Fruit fly (Drosophila melanogaster) Kc167 (cell line): ENCODE measurements around the gene Cdc6.

Source experiments
- Myc ChIP-seq: fragments of >200 bp; optimal IDR thresholded peaks from 2 replicates; lab custom pipeline; 2017; ENCODE audit warnings: missing external identifiers
- Sin3A ChIP-seq: fragments of >200 bp; optimal IDR thresholded peaks from 2 replicates; lab custom pipeline; 2018; ENCODE audit warnings: missing external identifiers
- h ChIP-seq: fragments of >200 bp; optimal IDR thresholded peaks from 3 replicates; lab custom pipeline; 2018; ENCODE audit warnings: missing external identifiers
- insv ChIP-seq: fragments of >200 bp; optimal IDR thresholded peaks from 3 replicates; lab custom pipeline; 2018; ENCODE audit warnings: missing external identifiers
- psq ChIP-seq: fragments of >200 bp; optimal IDR thresholded peaks from 2 replicates; lab custom pipeline; 2017; ENCODE audit warnings: missing external identifiers
- ttk ChIP-seq: sonication (Bioruptor generic); optimal IDR thresholded peaks from 2 replicates; lab custom pipeline; 2017; ENCODE audit warnings: missing external identifiers

Cdc6 gene

dm6 chr3L:8629701-8630343 lies 4.0 kb downstream of the Cdc6 start:
- no peak for TF ChIP-seq h (lab: Kevin White, UChicago)
- TF ChIP-seq Sin3A (lab: Kevin White, UChicago) = no peak
- no peak for TF ChIP-seq ttk (lab: Kevin White, UChicago)
- no peak for TF ChIP-seq insv (lab: Kevin White, UChicago)
- TF ChIP-seq Myc (lab: Kevin White, UChicago) = no peak
- no peak for TF ChIP-seq psq

DNA sequence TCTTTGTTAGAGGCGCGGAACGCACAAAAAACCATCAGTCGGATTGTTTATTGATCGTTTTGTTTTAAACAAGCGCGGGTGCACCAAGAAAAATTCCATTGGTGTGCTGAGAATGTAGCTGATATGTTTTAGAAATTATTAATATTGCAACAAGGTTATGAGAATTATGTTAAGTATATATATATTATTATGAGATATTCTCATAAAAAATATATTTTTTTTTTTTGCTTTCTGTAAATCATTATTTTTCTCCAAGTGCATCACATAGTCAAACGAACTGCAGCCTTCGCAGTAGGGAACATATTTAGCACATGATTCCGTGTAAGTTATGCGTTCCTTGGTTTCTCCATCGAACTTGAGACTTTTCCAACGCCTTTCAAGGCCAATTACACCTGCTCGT lies 4.9 kb downstream of the Cdc6 start:
- no peak for TF ChIP-seq insv (lab: Kevin White, UChicago)
- TF ChIP-seq psq = no peak
- no peak for TF ChIP-seq Sin3A (lab: Kevin White, UChicago)
- TF ChIP-seq Myc (lab: Kevin White, UChicago) = no peak
- TF ChIP-seq ttk (lab: Kevin White, UChicago) = no peak
- TF ChIP-seq h (lab: Kevin White, UChicago) = no peak

- no peak for TF ChIP-seq insv (lab: Kevin White, UChicago)
- TF ChIP-seq ttk (lab: Kevin White, UChicago) = no peak
- no peak for TF ChIP-seq Sin3A (lab: Kevin White, UChicago)
- no peak for TF ChIP-seq psq
- TF ChIP-seq h (lab: Kevin White, UChicago) = no peak
- no peak for TF ChIP-seq Myc (lab: Kevin White, UChicago)
Observed at dm6 chr3L:8627839-8628827, 5.7 kb downstream of the Cdc6 start.

- no peak for TF ChIP-seq Sin3A (lab: Kevin White, UChicago)
- no peak for TF ChIP-seq Myc (lab: Kevin White, UChicago)
- no peak for TF ChIP-seq h (lab: Kevin White, UChicago)
- no peak for TF ChIP-seq ttk (lab: Kevin White, UChicago)
- no peak for TF ChIP-seq insv (lab: Kevin White, UChicago)
- no peak for TF ChIP-seq psq
Observed at dm6 chr3L:8623702-8624421, 10.0 kb downstream of the Cdc6 start, which contains the start of the genes GAPsec and Zasp66. Gene GAPsec, minus strand, starts transcription at chr3L:8623901. Gene Zasp66, plus strand, starts transcription at chr3L:8624371.

DNA sequence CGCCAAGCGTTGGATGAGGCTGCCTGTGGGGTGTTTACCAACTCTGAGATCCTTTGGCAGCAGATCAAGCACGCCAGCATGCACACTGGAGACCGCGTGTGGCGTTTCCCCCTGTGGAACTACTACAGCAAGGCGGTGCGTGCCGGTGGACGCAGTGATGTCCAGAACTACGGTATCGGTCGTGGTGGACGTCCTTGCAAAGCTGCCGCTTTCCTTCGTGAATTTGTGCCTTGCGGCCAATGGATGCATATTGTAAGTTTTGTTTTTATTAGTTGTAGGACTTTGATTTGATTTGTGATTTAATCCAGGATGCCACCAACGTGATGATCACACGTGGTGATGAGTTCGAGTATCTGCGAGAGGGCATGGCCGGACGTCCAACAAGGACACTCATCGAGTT lies 12.4 kb downstream of the Cdc6 start:
- TF ChIP-seq Sin3A (lab: Kevin White, UChicago) (no peak), ttk (lab: Kevin White, UChicago) (no peak), h (lab: Kevin White, UChicago) (no peak), Myc (lab: Kevin White, UChicago) (no peak), psq (no peak), insv (lab: Kevin White, UChicago) (no peak)

- TF ChIP-seq Sin3A (lab: Kevin White, UChicago) (no peak), insv (lab: Kevin White, UChicago) (no peak), ttk (lab: Kevin White, UChicago) (no peak), h (lab: Kevin White, UChicago) (no peak), Myc (lab: Kevin White, UChicago) (no peak), psq (no peak)
Observed at dm6 chr3L:8619588-8619987, 14.3 kb downstream of the Cdc6 start, which contains the start of gene S-Lap2. Gene S-Lap2, plus strand, starts transcription at chr3L:8619888.

DNA sequence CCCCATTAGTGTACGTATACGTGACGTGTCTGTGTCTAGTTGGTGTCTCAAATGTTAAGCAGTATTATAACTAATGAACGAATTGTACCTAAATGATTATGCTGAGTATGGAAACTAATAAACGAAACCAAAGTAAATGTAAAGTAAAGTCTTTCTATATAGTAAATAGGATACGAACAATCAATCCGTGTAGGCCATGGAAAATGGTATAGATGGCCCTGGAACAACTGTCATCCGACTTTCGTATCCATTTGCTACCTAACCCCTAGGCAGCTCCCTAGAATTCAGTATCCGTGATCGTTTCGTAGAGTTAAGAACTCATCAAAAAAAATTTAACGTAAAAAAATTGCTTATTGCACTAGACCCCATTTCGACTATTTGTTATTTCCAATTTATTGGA lies 16.9 kb downstream of the Cdc6 start, which contains the start of gene S-Lap1:
Gene S-Lap1, plus strand, starts transcription at position 301 of the 400 bp plus-strand sequence.
- TF ChIP-seq Myc (lab: Kevin White, UChicago) (no peak), psq (no peak), h (lab: Kevin White, UChicago) (no peak), ttk (lab: Kevin White, UChicago) (no peak), Sin3A (lab: Kevin White, UChicago) (no peak), insv (lab: Kevin White, UChicago) (no peak)

dm6 chr3L:8607449-8607848 lies 26.4 kb downstream of the Cdc6 start:
- TF ChIP-seq insv (lab: Kevin White, UChicago) (no peak), ttk (lab: Kevin White, UChicago) (no peak), h (lab: Kevin White, UChicago) (no peak), Sin3A (lab: Kevin White, UChicago) (no peak), Myc (lab: Kevin White, UChicago) (no peak), psq (no peak)

DNA sequence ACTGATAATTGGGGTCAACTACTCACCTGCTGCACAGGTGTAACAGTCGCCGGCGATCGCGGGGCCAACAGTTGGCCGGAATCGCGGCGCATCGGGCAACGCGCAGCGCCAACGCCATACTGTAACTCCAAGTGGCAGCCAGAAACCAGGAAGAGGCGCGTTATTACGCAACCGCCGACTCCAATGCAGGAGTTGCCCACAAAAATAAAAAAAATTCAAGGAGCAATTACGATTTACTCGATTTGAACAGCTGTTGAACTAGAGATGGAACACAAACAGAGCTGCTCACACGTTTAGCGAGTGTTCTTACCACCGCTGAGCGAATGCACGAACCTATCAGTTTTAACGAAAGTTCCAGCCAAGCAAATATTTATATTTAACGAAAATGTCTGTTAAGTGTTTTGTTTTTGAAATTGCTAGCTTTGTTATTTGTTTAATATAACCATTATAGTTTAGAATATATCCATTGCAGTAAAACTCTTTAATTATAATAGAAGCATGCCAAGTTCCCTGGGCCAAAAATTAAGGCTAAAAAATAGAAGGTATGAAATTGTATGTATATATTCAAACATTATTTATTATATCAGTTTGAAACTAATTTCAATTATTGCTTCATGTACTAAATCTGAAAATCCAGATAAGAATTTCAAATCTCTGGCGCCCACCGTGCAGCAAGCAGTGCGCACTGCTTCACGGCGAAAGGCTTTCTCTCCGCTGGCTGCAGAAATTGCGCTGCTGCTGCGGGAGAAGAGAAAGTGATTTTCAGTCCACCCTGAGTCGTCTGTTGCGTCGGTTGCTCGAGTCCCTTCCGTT lies 29.8 kb downstream of the Cdc6 start, which contains the start of the genes CG5989 and CG6282:
Gene CG5989, minus strand, starts transcription at position 270 of the 813 bp plus-strand sequence.
Gene CG6282, plus strand, starts transcription at position 778 of the 813 bp plus-strand sequence.
- TF ChIP-seq psq (no peak), insv (lab: Kevin White, UChicago) (no peak), ttk (lab: Kevin White, UChicago) (no peak), h (lab: Kevin White, UChicago) (no peak), Sin3A (lab: Kevin White, UChicago) (no peak), Myc (lab: Kevin White, UChicago) (no peak)
